Worm (Caenorhabditis elegans): ENCODE results near the gene col-2.
A peak's percentile ranks its signal among the peaks of the same experiment; 100 is the strongest.

col-2 gene

ce11 chrIV:10085401-10086187, at the start of gene col-2, which contains the start of gene ndc-80:
Gene col-2 (minus strand): TSS chrIV:10085451.
Gene ndc-80 (plus strand): TSS chrIV:10086137.
- TF ChIP-seq lin-13 (GFP tag; optimal IDR thresholded peaks at IDR 0.05) (peak; percentile 37), hlh-30 (tag; optimal IDR thresholded peaks at IDR 0.05; ENCODE audit: insufficient read depth) (no peak), D1046.2 (GFP tag; IDR thresholded peaks at IDR 0.05) (no peak), snpc-1.2 (GFP tag; IDR thresholded peaks at IDR 0.05) (peak; percentile 55; the same call in 1 of the 2 replicates), ceh-32 (tag; optimal IDR thresholded peaks at IDR 0.05; ENCODE audit: poor library complexity) (no peak), dmd-6 (GFP tag; IDR thresholded peaks at IDR 0.05) (no peak), lin-38 (GFP tag; IDR thresholded peaks at IDR 0.05) (peak; percentile 94), mdl-1 (tag; optimal IDR thresholded peaks at IDR 0.05) (peak in 1 of 2 experiments; percentile 0), daf-8 (GFP tag; IDR thresholded peaks at IDR 0.05) (no peak), nhr-76 (tag; optimal IDR thresholded peaks at IDR 0.05) (no peak), dmd-8 (GFP tag; IDR thresholded peaks at IDR 0.05) (no peak), duxl-1 (tag; optimal IDR thresholded peaks at IDR 0.05; ENCODE audit: poor library complexity) (no peak), T20F7.1 (GFP tag; optimal IDR thresholded peaks at IDR 0.05) (no peak), cey-2 (tag; optimal IDR thresholded peaks at IDR 0.05; ENCODE audit: borderline replicate concordance, insufficient read depth) (no peak), arid-1 (GFP tag; conservative IDR thresholded peaks at IDR 0.05) (no peak), nhr-48 (tag; optimal IDR thresholded peaks at IDR 0.05) (no peak), daf-19 (GFP tag; conservative IDR thresholded peaks at IDR 0.05) (no peak), nhr-25 (tag; optimal IDR thresholded peaks at IDR 0.05; ENCODE audit: borderline replicate concordance, insufficient read depth) (no peak), lir-3 (tag; optimal IDR thresholded peaks at IDR 0.05) (no peak), nhr-111 (GFP tag; optimal IDR thresholded peaks at IDR 0.05) (no peak), R02D3.7 (tag; optimal IDR thresholded peaks at IDR 0.05) (no peak), ceh-28 (tag; optimal IDR thresholded peaks at IDR 0.05) (no peak), mxl-3 (GFP tag; optimal IDR thresholded peaks at IDR 0.05) (peak; percentile 27), aha-1 (tag) (peak; percentile 90), vab-7 (GFP tag; IDR thresholded peaks at IDR 0.05) (no peak), ceh-44 (GFP tag; IDR thresholded peaks at IDR 0.05) (no peak), ztf-7 (tag; optimal IDR thresholded peaks at IDR 0.05) (no peak), nhr-11 (tag; optimal IDR thresholded peaks at IDR 0.05) (peak; percentile 35), daf-16 (GFP tag; optimal IDR thresholded peaks at IDR 0.05) (no peak), daf-16 (tag; optimal IDR thresholded peaks at IDR 0.05) (no peak), mep-1 (tag; optimal IDR thresholded peaks at IDR 0.05) (no peak), zip-2 (tag; optimal IDR thresholded peaks at IDR 0.05) (no peak), nhr-77 (tag; optimal IDR thresholded peaks at IDR 0.05) (no peak), jun-1 (tag; optimal IDR thresholded peaks at IDR 0.05) (no peak), gei-8 (GFP tag; optimal IDR thresholded peaks at IDR 0.05) (no peak), F49E8.2 (tag; optimal IDR thresholded peaks at IDR 0.05; ENCODE audit: borderline replicate concordance) (no peak), ZK546.5 (tag; optimal IDR thresholded peaks at IDR 0.05) (no peak), dpl-1 (GFP tag; optimal IDR thresholded peaks at IDR 0.05) (peak; percentile 82), hmg-1.1 (GFP tag; IDR thresholded peaks at IDR 0.05) (no peak; the same call in 1 of the 2 replicates), F37D6.2 (tag; optimal IDR thresholded peaks at IDR 0.05) (no peak), zip-11 (GFP tag; IDR thresholded peaks at IDR 0.05) (no peak), nhr-41 (GFP tag; IDR thresholded peaks at IDR 0.05) (no peak), nhr-6 (tag; optimal IDR thresholded peaks at IDR 0.05) (peak; percentile 82), nhr-102 (tag; optimal IDR thresholded peaks at IDR 0.05) (no peak), nhr-10 (tag; optimal IDR thresholded peaks at IDR 0.05) (no peak), hlh-11 (tag; optimal IDR thresholded peaks at IDR 0.05) (peak; percentile 19), hif-1 (tag; optimal IDR thresholded peaks at IDR 0.05) (no peak), pha-4 (GFP tag; IDR thresholded peaks at IDR 0.05) (no peak), pha-4 (tag; optimal IDR thresholded peaks at IDR 0.05) (peak; percentile 76), zag-1 (tag; optimal IDR thresholded peaks at IDR 0.05) (no peak)

Data from whole organism, L4 larva.